Worm (Caenorhabditis elegans) whole organism, mixed stage, embryonic: Measurements from ENCODE around the gene hbl-1.

Experiments used
- blmp-1 ChIP-seq: fragments of 150-350 bp; optimal IDR thresholded peaks from 2 replicates; lab custom pipeline; 2014; ENCODE audit warnings: missing biosample characterization, missing genetic modification characterization
- nhr-237 ChIP-seq: fragments of 150-350 bp; optimal IDR thresholded peaks from 2 replicates; lab custom pipeline; 2014; ENCODE audit warnings: missing biosample characterization, missing genetic modification characterization

- TF ChIP-seq blmp-1 (tag; lab: Kevin White, UChicago) (no peak), nhr-237 (tag; lab: Kevin White, UChicago) (no peak)
These were observed 41.2 kb upstream of the hbl-1 start, which contains the start of gene sft-4 for ce11 chrX:5780672-5781182.
